Fruit fly (Drosophila melanogaster) whole organism, prepupa: ENCODE results near the gene CG32554.

Experiments used
- Blimp-1 ChIP-seq: fragments of 200-800 bp; sonication (Bioruptor generic); optimal IDR thresholded peaks from 3 replicates; lab custom pipeline; 2017; ENCODE audit warnings: missing biosample characterization, missing genetic modification characterization, mild to moderate bottlenecking, moderate library complexity, missing genetic modification reagents
- CG10631 ChIP-seq: fragments of 200-800 bp; sonication (Bioruptor generic); optimal IDR thresholded peaks from 2 replicates; lab custom pipeline; 2016; ENCODE audit warnings: missing biosample characterization, missing genetic modification characterization
- CG10669 ChIP-seq: fragments of 200-800 bp; sonication (Bioruptor generic); optimal IDR thresholded peaks from 3 replicates; lab custom pipeline; 2018; ENCODE audit warnings: missing biosample characterization, mild to moderate bottlenecking, missing genetic modification characterization, moderate library complexity
- CG11762 ChIP-seq: fragments of 200-800 bp; sonication (Bioruptor generic); optimal IDR thresholded peaks from 3 replicates; lab custom pipeline; 2016; ENCODE audit warnings: missing biosample characterization, missing genetic modification characterization; ENCODE audit not compliant: insufficient read depth
- CG31627 ChIP-seq: fragments of 200-800 bp; sonication (Bioruptor generic); optimal IDR thresholded peaks from 3 replicates; lab custom pipeline; 2016; ENCODE audit warnings: missing biosample characterization, missing genetic modification characterization
- CG3919 ChIP-seq: fragments of 200-800 bp; sonication (Bioruptor generic); optimal IDR thresholded peaks from 3 replicates; lab custom pipeline; 2016; ENCODE audit warnings: missing biosample characterization, missing genetic modification characterization
- CG6163 ChIP-seq: fragments of 200-800 bp; sonication (Bioruptor generic); IDR thresholded peaks from 3 replicates; pipeline ENCODE4 v1.3.6; 2022; ENCODE audit warnings: missing biosample characterization, missing genetic modification characterization
- CG6276 ChIP-seq: fragments of 200-800 bp; sonication (Bioruptor generic); optimal IDR thresholded peaks from 2 replicates; lab custom pipeline; 2017; ENCODE audit warnings: missing biosample characterization, mild to moderate bottlenecking, missing genetic modification characterization
- CG6808 ChIP-seq: fragments of 200-800 bp; sonication (Bioruptor generic); optimal IDR thresholded peaks from 3 replicates; lab custom pipeline; 2017; ENCODE audit warnings: missing biosample characterization, missing genetic modification characterization, mild to moderate bottlenecking, moderate library complexity, missing genetic modification reagents
- CG6854 ChIP-seq: fragments of 200-800 bp; sonication (Bioruptor generic); optimal IDR thresholded peaks from 2 replicates; lab custom pipeline; 2017; ENCODE audit warnings: missing biosample characterization, mild to moderate bottlenecking, missing genetic modification characterization
- CG7368 ChIP-seq: fragments of 200-800 bp; sonication (Bioruptor generic); optimal IDR thresholded peaks from 3 replicates; lab custom pipeline; 2016; ENCODE audit warnings: missing biosample characterization, missing genetic modification characterization
- CG8319 ChIP-seq: fragments of 200-800 bp; sonication (Bioruptor generic); optimal IDR thresholded peaks from 3 replicates; lab custom pipeline; 2016; ENCODE audit warnings: missing biosample characterization, missing genetic modification characterization
- CG9139 ChIP-seq: fragments of 200-800 bp; sonication (Bioruptor generic); optimal IDR thresholded peaks from 3 replicates; lab custom pipeline; 2017; ENCODE audit warnings: missing biosample characterization, mild to moderate bottlenecking, missing genetic modification characterization
- Eip78C ChIP-seq: fragments of 200-800 bp; sonication (Bioruptor generic); peaks from one replicate; lab custom pipeline; 2016; ENCODE audit warnings: missing biosample characterization, missing genetic modification characterization
- Ets21C ChIP-seq: fragments of 200-800 bp; sonication (Bioruptor generic); optimal IDR thresholded peaks from 3 replicates; lab custom pipeline; 2016; ENCODE audit warnings: missing biosample characterization, missing genetic modification characterization
- Gug ChIP-seq: fragments of 200-800 bp; sonication (Bioruptor generic); IDR thresholded peaks from 2 replicates; pipeline ENCODE4 v1.3.6; 2022; ENCODE audit warnings: missing biosample characterization, missing genetic modification characterization
- Hr38 ChIP-seq: sonication (Bioruptor generic); optimal IDR thresholded peaks from 2 replicates; lab custom pipeline; 2016; ENCODE audit warnings: missing biosample characterization, missing genetic modification characterization
- Hr39 ChIP-seq: fragments of 200-800 bp; sonication (Bioruptor generic); optimal IDR thresholded peaks from 2 replicates; lab custom pipeline; 2016; ENCODE audit warnings: missing biosample characterization, missing genetic modification characterization
- Lpt ChIP-seq: fragments of 200-800 bp; sonication (Bioruptor generic); optimal IDR thresholded peaks from 3 replicates; lab custom pipeline; 2016; ENCODE audit warnings: missing biosample characterization, missing genetic modification characterization
- Smox ChIP-seq: fragments of 200-800 bp; sonication (Bioruptor generic); optimal IDR thresholded peaks from 3 replicates; lab custom pipeline; 2016; ENCODE audit warnings: missing biosample characterization, missing genetic modification characterization
- Sox102F ChIP-seq: fragments of 200-800 bp; sonication (Bioruptor generic); optimal IDR thresholded peaks from 2 replicates; lab custom pipeline; 2016; ENCODE audit warnings: missing biosample characterization, mild to moderate bottlenecking, missing genetic modification characterization
- Sox14 ChIP-seq: fragments of 200-800 bp; sonication (Bioruptor generic); optimal IDR thresholded peaks from 3 replicates; lab custom pipeline; 2016; ENCODE audit warnings: missing biosample characterization, missing genetic modification characterization
- Sox15 ChIP-seq: fragments of 200-800 bp; sonication (Bioruptor generic); optimal IDR thresholded peaks from 3 replicates; lab custom pipeline; 2016; ENCODE audit warnings: missing biosample characterization, missing genetic modification characterization
- acj6 ChIP-seq: fragments of 200-800 bp; sonication (Bioruptor generic); optimal IDR thresholded peaks from 3 replicates; lab custom pipeline; 2016; ENCODE audit warnings: missing biosample characterization, missing genetic modification characterization
- cyc ChIP-seq: fragments of 200-800 bp; sonication (Bioruptor generic); optimal IDR thresholded peaks from 3 replicates; lab custom pipeline; 2016; ENCODE audit warnings: missing biosample characterization, missing genetic modification characterization
- dac ChIP-seq: fragments of 200-800 bp; sonication (Bioruptor generic); optimal IDR thresholded peaks from 2 replicates; lab custom pipeline; 2017; ENCODE audit warnings: missing biosample characterization, mild to moderate bottlenecking, missing genetic modification characterization
- eg ChIP-seq: fragments of 200-800 bp; sonication (Bioruptor generic); IDR thresholded peaks from 3 replicates; pipeline ENCODE4 v1.3.6; 2022; ENCODE audit warnings: missing biosample characterization, missing genetic modification characterization
- esn ChIP-seq: fragments of 200-800 bp; sonication (Bioruptor generic); optimal IDR thresholded peaks from 2 replicates; lab custom pipeline; 2016; ENCODE audit warnings: missing biosample characterization, mild to moderate bottlenecking, missing genetic modification characterization, moderate library complexity
- fd85E ChIP-seq: fragments of 200-800 bp; sonication (Bioruptor generic); optimal IDR thresholded peaks from 3 replicates; lab custom pipeline; 2016; ENCODE audit warnings: missing biosample characterization, missing genetic modification characterization
- lz ChIP-seq: fragments of 200-800 bp; sonication (Bioruptor generic); optimal IDR thresholded peaks from 3 replicates; lab custom pipeline; 2016; ENCODE audit warnings: missing biosample characterization, missing genetic modification characterization
- net ChIP-seq: fragments of 200-800 bp; sonication (Bioruptor generic); optimal IDR thresholded peaks from 3 replicates; lab custom pipeline; 2016; ENCODE audit warnings: missing biosample characterization, missing genetic modification characterization
- pdm3 ChIP-seq: fragments of 200-800 bp; sonication (Bioruptor generic); optimal IDR thresholded peaks from 3 replicates; lab custom pipeline; 2016; ENCODE audit warnings: missing biosample characterization, missing genetic modification characterization
- spab ChIP-seq: fragments of 200-800 bp; sonication (Bioruptor generic); optimal IDR thresholded peaks from 2 replicates; lab custom pipeline; 2017; ENCODE audit warnings: missing biosample characterization, mild to moderate bottlenecking, missing genetic modification characterization, missing genetic modification reagents
- ss ChIP-seq, 2 experiments: fragments of 200-800 bp; sonication (Bioruptor generic); optimal IDR thresholded peaks; 2 replicates in 1 of 2; 3 replicates in 1 of 2; lab custom pipeline; 2017 to 2018; ENCODE audit warnings: mild to moderate bottlenecking in 2 of 2, missing biosample characterization in 2 of 2, missing genetic modification characterization in 2 of 2, moderate library complexity in 1 of 2
- svp ChIP-seq: fragments of 200-800 bp; sonication (Bioruptor generic); peaks from one replicate; lab custom pipeline; 2016; ENCODE audit warnings: missing biosample characterization, missing genetic modification characterization
- vri ChIP-seq: fragments of 200-800 bp; sonication (Bioruptor generic); optimal IDR thresholded peaks from 3 replicates; lab custom pipeline; 2016; ENCODE audit warnings: missing biosample characterization, mild to moderate bottlenecking, missing genetic modification characterization

Gene CG32554

dm6 chrX:17886449-17887207 is 34.1 kb upstream of the CG32554 start (continued):
- TF ChIP-seq CG6854 (GFP tag; lab: Kevin White, UChicago) (peak; percentile 68), Smox (GFP tag; lab: Kevin White, UChicago) (no peak), Sox102F (GFP tag; lab: Kevin White, UChicago) (peak; percentile 35), vri (GFP tag; lab: Kevin White, UChicago) (peak; percentile 20), Gug (GFP tag; lab: Robert Waterston, UW) (no peak; the same call in 1 of the 2 replicates), pdm3 (GFP tag; lab: Kevin White, UChicago) (peak; percentile 17), ss (GFP tag; optimal IDR thresholded peaks at IDR 0.05; lab: Kevin White, UChicago) (peak; percentile 92 to 93), Lpt (GFP tag; lab: Kevin White, UChicago) (peak; percentile 73), esn (GFP tag; lab: Kevin White, UChicago) (no peak)
- TF ChIP-seq, all 60 proteins: peak for 38

- no peak for TF ChIP-seq CG10669 (GFP tag; lab: Kevin White, UChicago)
- no peak for TF ChIP-seq lz (GFP tag; lab: Kevin White, UChicago)
- no peak for TF ChIP-seq vri (GFP tag; lab: Kevin White, UChicago)
These were observed 33.6 kb upstream of the CG32554 start for dm6 chrX:17886107-17886448.

- TF ChIP-seq cyc (GFP tag; lab: Kevin White, UChicago) (no peak), vri (GFP tag; lab: Kevin White, UChicago) (peak; percentile 21), CG11762 (GFP tag; lab: Kevin White, UChicago) (no peak), svp (peak; percentile 50), Ets21C (GFP tag; lab: Kevin White, UChicago) (no peak), CG6276 (GFP tag; lab: Kevin White, UChicago) (no peak), acj6 (no peak)
These were observed 32.8 kb upstream of the CG32554 start for dm6 chrX:17885295-17885694.

- TF ChIP-seq CG31627 (no peak), fd85E (GFP tag; lab: Kevin White, UChicago) (no peak), dac (GFP tag; lab: Kevin White, UChicago) (no peak), svp (no peak), Sox14 (GFP tag; lab: Kevin White, UChicago) (no peak), Smox (GFP tag; lab: Kevin White, UChicago) (no peak), eg (no peak)
These were observed 32.1 kb upstream of the CG32554 start for dm6 chrX:17884567-17884966.

- TF ChIP-seq CG9139 (GFP tag; lab: Kevin White, UChicago) (no peak), pdm3 (GFP tag; lab: Kevin White, UChicago) (no peak), Blimp-1 (GFP tag; lab: Kevin White, UChicago) (no peak), spab (GFP tag; lab: Kevin White, UChicago) (no peak), CG7368 (no peak), net (GFP tag; lab: Kevin White, UChicago) (no peak), CG6163 (GFP tag; lab: Robert Waterston, UW) (no peak), CG10631 (no peak), svp (no peak), ss (GFP tag; optimal IDR thresholded peaks at IDR 0.05; lab: Kevin White, UChicago) (no peak), Hr39 (GFP tag; lab: Kevin White, UChicago) (no peak), Eip78C (GFP tag; lab: Kevin White, UChicago) (no peak), Sox15 (GFP tag; lab: Kevin White, UChicago) (no peak), CG3919 (GFP tag; lab: Kevin White, UChicago) (no peak), CG8319 (GFP tag; lab: Kevin White, UChicago) (no peak), Hr38 (GFP tag; lab: Kevin White, UChicago) (no peak), CG6276 (GFP tag; lab: Kevin White, UChicago) (no peak), CG6808 (GFP tag; lab: Kevin White, UChicago) (no peak)
These were observed 30.9 kb upstream of the CG32554 start, which contains the start of gene CG12985 for dm6 chrX:17883418-17883817. Gene CG12985 (plus strand): TSS chrX:17883718.
